Worm (Caenorhabditis elegans) whole organism, L2 larva: ENCODE data around the gene Y47D3A.32.

ENCODE experiments used
- C34F6.9 ChIP-seq: fragments of 150-350 bp; optimal IDR thresholded peaks from 2 replicates; lab custom pipeline; 2014; ENCODE audit warnings: missing biosample characterization, missing genetic modification characterization
- F13H6.1 ChIP-seq: sonication (generic microtip); optimal IDR thresholded peaks from 2 replicates; lab custom pipeline; 2016; ENCODE audit warnings: missing genetic modification characterization, missing compliant biosample characterization
- Y55F3AM.14 ChIP-seq: fragments of 200-800 bp; sonication (Bioruptor generic); optimal IDR thresholded peaks from 2 replicates; lab custom pipeline; 2018; ENCODE audit warnings: mild to moderate bottlenecking, missing genetic modification characterization, missing compliant biosample characterization
- ZK546.5 ChIP-seq: sonication (generic microtip); optimal IDR thresholded peaks from 2 replicates; lab custom pipeline; 2017; ENCODE audit warnings: missing biosample characterization, missing genetic modification characterization
- alr-1 ChIP-seq: fragments of 150-350 bp; optimal IDR thresholded peaks from 2 replicates; lab custom pipeline; 2014; ENCODE audit warnings: missing biosample characterization, missing genetic modification characterization
- aly-2 ChIP-seq: fragments of 150-350 bp; optimal IDR thresholded peaks from 2 replicates; lab custom pipeline; 2014; ENCODE audit warnings: missing biosample characterization, missing genetic modification characterization
- ama-1 ChIP-seq: fragments of 150-350 bp; optimal IDR thresholded peaks from 2 replicates; lab custom pipeline; 2018; ENCODE audit warnings: inconsistent platforms
- blmp-1 ChIP-seq: sonication (generic microtip); optimal IDR thresholded peaks from 2 replicates; lab custom pipeline; 2017; ENCODE audit warnings: missing genetic modification characterization, mild to moderate bottlenecking, missing compliant biosample characterization, antibody characterized with exemption, moderate library complexity; ENCODE audit not compliant: insufficient read depth
- ceh-82 ChIP-seq: fragments of 150-350 bp; optimal IDR thresholded peaks from 2 replicates; lab custom pipeline; 2014; ENCODE audit warnings: missing biosample characterization, missing genetic modification characterization
- crh-2 ChIP-seq: sonication (generic microtip); optimal IDR thresholded peaks from 2 replicates; lab custom pipeline; 2017; ENCODE audit warnings: missing biosample characterization, missing genetic modification characterization
- dmd-4 ChIP-seq: sonication (generic microtip); optimal IDR thresholded peaks from 2 replicates; lab custom pipeline; 2017; ENCODE audit warnings: missing biosample characterization, missing genetic modification characterization
- elt-1 ChIP-seq: fragments of 150-350 bp; optimal IDR thresholded peaks from 2 replicates; lab custom pipeline; 2014; ENCODE audit warnings: missing biosample characterization, missing genetic modification characterization
- elt-3 ChIP-seq: sonication (generic microtip); optimal IDR thresholded peaks from 2 replicates; lab custom pipeline; 2017; ENCODE audit warnings: missing biosample characterization, missing genetic modification characterization
- gmeb-1 ChIP-seq: fragments of 150-350 bp; optimal IDR thresholded peaks from 2 replicates; lab custom pipeline; 2014; ENCODE audit warnings: missing biosample characterization, missing genetic modification characterization
- lin-11 ChIP-seq: fragments of 150-350 bp; sonication (generic microtip); optimal IDR thresholded peaks from 2 replicates; lab custom pipeline; 2014; ENCODE audit warnings: missing biosample characterization, missing genetic modification characterization, inconsistent platforms, mixed read lengths
- lin-13 ChIP-seq: fragments of 150-350 bp; optimal IDR thresholded peaks from 2 replicates; lab custom pipeline; 2014; ENCODE audit warnings: missing biosample characterization, missing genetic modification reagents, missing genetic modification characterization
- lin-39 ChIP-seq: fragments of 150-350 bp; optimal IDR thresholded peaks from 2 replicates; lab custom pipeline; 2014; ENCODE audit warnings: missing biosample characterization, missing genetic modification reagents, missing genetic modification characterization
- lsy-2 ChIP-seq, 2 experiments: fragments of 150-350 bp in 1 of 2; sonication (generic microtip) in 1 of 2; optimal IDR thresholded peaks; 2 replicates each; lab custom pipeline; 2014 to 2017; ENCODE audit warnings: missing biosample characterization in 2 of 2, missing genetic modification characterization in 2 of 2
- mab-5 ChIP-seq: fragments of 150-350 bp; optimal IDR thresholded peaks from 2 replicates; lab custom pipeline; 2014; ENCODE audit warnings: missing biosample characterization, missing genetic modification characterization
- mdl-1 ChIP-seq, 2 experiments: fragments of 150-350 bp in 1 of 2; sonication (generic microtip) in 1 of 2; optimal IDR thresholded peaks; 2 replicates each; lab custom pipeline; 2017; ENCODE audit warnings: missing biosample characterization in 2 of 2, missing genetic modification characterization in 2 of 2
- nhr-11 ChIP-seq: fragments of 150-350 bp; optimal IDR thresholded peaks from 2 replicates; lab custom pipeline; 2014; ENCODE audit warnings: missing biosample characterization, missing genetic modification characterization
- nhr-12 ChIP-seq: fragments of 150-350 bp; optimal IDR thresholded peaks from 2 replicates; lab custom pipeline; 2014; ENCODE audit warnings: missing biosample characterization, missing genetic modification characterization
- nhr-21 ChIP-seq: fragments of 150-350 bp; optimal IDR thresholded peaks from 2 replicates; lab custom pipeline; 2014; ENCODE audit warnings: missing biosample characterization, missing genetic modification characterization
- nhr-23 ChIP-seq: fragments of 150-350 bp; optimal IDR thresholded peaks from 2 replicates; lab custom pipeline; 2014; ENCODE audit warnings: missing biosample characterization, missing genetic modification reagents, missing genetic modification characterization
- nhr-237 ChIP-seq: fragments of 150-350 bp; optimal IDR thresholded peaks from 2 replicates; lab custom pipeline; 2014; ENCODE audit warnings: missing biosample characterization, missing genetic modification characterization
- nhr-6 ChIP-seq: fragments of 150-350 bp; optimal IDR thresholded peaks from 2 replicates; lab custom pipeline; 2014; ENCODE audit warnings: missing biosample characterization, missing genetic modification characterization
- nhr-77 ChIP-seq: fragments of 150-350 bp; optimal IDR thresholded peaks from 2 replicates; lab custom pipeline; 2014; ENCODE audit warnings: missing biosample characterization, missing genetic modification characterization
- peb-1 ChIP-seq: fragments of 150-350 bp; optimal IDR thresholded peaks from 2 replicates; lab custom pipeline; 2014; ENCODE audit warnings: missing biosample characterization, missing genetic modification characterization
- sem-4 ChIP-seq: fragments of 150-350 bp; optimal IDR thresholded peaks from 2 replicates; lab custom pipeline; 2014; ENCODE audit warnings: missing biosample characterization, missing genetic modification reagents, missing genetic modification characterization
- skn-1 ChIP-seq: sonication (generic microtip); optimal IDR thresholded peaks from 2 replicates; lab custom pipeline; 2017; ENCODE audit warnings: missing biosample characterization, missing genetic modification characterization
- sma-3 ChIP-seq: sonication (generic microtip); optimal IDR thresholded peaks from 2 replicates; lab custom pipeline; 2016; ENCODE audit warnings: missing genetic modification reagents, missing genetic modification characterization, missing compliant biosample characterization
- snpc-4 ChIP-seq: fragments of 150-350 bp; optimal IDR thresholded peaks from 2 replicates; lab custom pipeline; 2014; ENCODE audit warnings: missing biosample characterization, missing genetic modification characterization
- unc-39 ChIP-seq: fragments of 150-350 bp; optimal IDR thresholded peaks from 2 replicates; lab custom pipeline; 2014; ENCODE audit warnings: missing biosample characterization, missing genetic modification characterization
- unc-55 ChIP-seq: fragments of 150-350 bp; sonication (generic microtip); optimal IDR thresholded peaks from 3 replicates; lab custom pipeline; 2014; ENCODE audit warnings: missing biosample characterization, missing genetic modification reagents, missing genetic modification characterization
- zag-1 ChIP-seq: fragments of 150-350 bp; optimal IDR thresholded peaks from 2 replicates; lab custom pipeline; 2014; ENCODE audit warnings: missing biosample characterization, missing genetic modification characterization
- ztf-1 ChIP-seq: fragments of 200-800 bp; sonication (Bioruptor generic); conservative IDR thresholded peaks from 2 replicates; pipeline ENCODE4 v1.3.6; 2022; ENCODE audit warnings: missing genetic modification characterization, missing compliant biosample characterization
- ztf-11 ChIP-seq: sonication (generic microtip); optimal IDR thresholded peaks from 2 replicates; lab custom pipeline; 2017; ENCODE audit warnings: missing biosample characterization, missing genetic modification characterization

The Y47D3A.32 gene

ce11 chrIII:11283648-11284047, 31.5 kb downstream of the Y47D3A.32 start:
- TF ChIP-seq lin-39 (tag; lab: Kevin White, UChicago), result no peak
- TF ChIP-seq lin-11 (tag; lab: Kevin White, UChicago), result no peak
- no peak for TF ChIP-seq aly-2
- no peak for TF ChIP-seq F13H6.1
- no peak for TF ChIP-seq Y55F3AM.14
- TF ChIP-seq, all 48 proteins: peak for 0

ce11 chrIII:11286069-11286468, 33.9 kb downstream of the Y47D3A.32 start:
- TF ChIP-seq nhr-11 (tag; lab: Kevin White, UChicago) (no peak), mab-5 (tag; lab: Kevin White, UChicago) (no peak), ZK546.5 (tag; lab: Kevin White, UChicago) (no peak), C34F6.9 (tag; lab: Kevin White, UChicago) (peak; percentile 44), crh-2 (tag; lab: Kevin White, UChicago) (peak; percentile 87), sma-3 (GFP tag; lab: Kevin White, UChicago) (peak; percentile 41), Y55F3AM.14 (no peak), lsy-2 (tag; optimal IDR thresholded peaks at IDR 0.05; lab: Kevin White, UChicago) (peak in 1 of 2 experiments; percentile 44), lin-11 (tag; lab: Kevin White, UChicago) (no peak), nhr-237 (no peak), lin-13 (peak; percentile 35), unc-55 (GFP tag; lab: Kevin White, UChicago) (peak; percentile 56), ztf-1 (GFP tag; lab: Robert Waterston, UW) (no peak), mdl-1 (tag; optimal IDR thresholded peaks at IDR 0.05; lab: Kevin White, UChicago) (no peak), gmeb-1 (tag; lab: Kevin White, UChicago) (peak; percentile 86), elt-3 (tag; lab: Kevin White, UChicago) (no peak), blmp-1 (tag; lab: Kevin White, UChicago) (no peak), zag-1 (tag; lab: Kevin White, UChicago) (no peak), F13H6.1 (peak; percentile 32), ceh-82 (tag; lab: Kevin White, UChicago) (no peak), ztf-11 (no peak)

ce11 chrIII:11287340-11287739, 35.1 kb downstream of the Y47D3A.32 start:
- TF ChIP-seq unc-55 (GFP tag; lab: Kevin White, UChicago), result no peak
- no peak for TF ChIP-seq nhr-21 (tag; lab: Kevin White, UChicago)
- no peak for TF ChIP-seq nhr-77 (tag; lab: Kevin White, UChicago)
- TF ChIP-seq elt-3 (tag; lab: Kevin White, UChicago), result no peak
- no peak for TF ChIP-seq skn-1 (tag; lab: Kevin White, UChicago)
- no peak for TF ChIP-seq snpc-4 (tag; lab: Kevin White, UChicago)
- TF ChIP-seq dmd-4 (tag; lab: Kevin White, UChicago), result no peak
- TF ChIP-seq nhr-12 (tag; lab: Kevin White, UChicago), result no peak
- no peak for TF ChIP-seq ama-1 (lab: Kevin White, UChicago)
- TF ChIP-seq sem-4 (tag; lab: Kevin White, UChicago), result no peak
- TF ChIP-seq nhr-11 (tag; lab: Kevin White, UChicago), result no peak
- no peak for TF ChIP-seq elt-1
- TF ChIP-seq F13H6.1, result no peak
- no peak for TF ChIP-seq lsy-2 (tag; optimal IDR thresholded peaks at IDR 0.05; lab: Kevin White, UChicago)
- no peak for TF ChIP-seq nhr-23

- TF ChIP-seq unc-39 (tag; lab: Kevin White, UChicago) (no peak), elt-1 (no peak), nhr-6 (tag; lab: Kevin White, UChicago) (no peak), peb-1 (tag; lab: Kevin White, UChicago) (no peak), nhr-12 (tag; lab: Kevin White, UChicago) (no peak), lsy-2 (tag; optimal IDR thresholded peaks at IDR 0.05; lab: Kevin White, UChicago) (no peak), nhr-11 (tag; lab: Kevin White, UChicago) (no peak), lin-39 (tag; lab: Kevin White, UChicago) (no peak), skn-1 (tag; lab: Kevin White, UChicago) (no peak), alr-1 (tag; lab: Kevin White, UChicago) (no peak)
- TF ChIP-seq, all 48 proteins: peak for 0
Measured at ce11 chrIII:11288295-11288694, 36.1 kb downstream of the Y47D3A.32 start.
